Worm (Caenorhabditis elegans): ENCODE measurements around the gene F58H1.3.

F58H1.3 gene

ce11 chrV:11951227-11951626, 17.4 kb downstream of the F58H1.3 start:
- TF ChIP-seq ama-1 (optimal IDR thresholded peaks at IDR 0.05) (no peak), C16A3.4 (tag; optimal IDR thresholded peaks at IDR 0.05) (no peak), efl-1 (optimal IDR thresholded peaks at IDR 0.05) (no peak), efl-1 (GFP tag; optimal IDR thresholded peaks at IDR 0.05 in 1 of 2) (no peak), vab-15 (tag; optimal IDR thresholded peaks at IDR 0.05) (no peak), lin-35 (GFP tag; optimal IDR thresholded peaks at IDR 0.05) (no peak), zag-1 (tag; optimal IDR thresholded peaks at IDR 0.05) (no peak), ceh-82 (tag; optimal IDR thresholded peaks at IDR 0.05) (no peak), F16B12.6 (tag; optimal IDR thresholded peaks at IDR 0.05) (no peak), pqm-1 (tag; optimal IDR thresholded peaks at IDR 0.05) (no peak), nhr-11 (tag; optimal IDR thresholded peaks at IDR 0.05) (no peak), zip-4 (GFP tag; optimal IDR thresholded peaks at IDR 0.05) (no peak), fkh-4 (tag; optimal IDR thresholded peaks at IDR 0.05; ENCODE audit: borderline replicate concordance) (no peak), nhr-84 (tag; optimal IDR thresholded peaks at IDR 0.05) (no peak), snu-23 (GFP tag; optimal IDR thresholded peaks at IDR 0.05) (no peak), ceh-90 (tag; optimal IDR thresholded peaks at IDR 0.05) (no peak), lin-15B (tag; optimal IDR thresholded peaks at IDR 0.05) (no peak), aly-2 (tag; optimal IDR thresholded peaks at IDR 0.05) (no peak), mdl-1 (tag; optimal IDR thresholded peaks at IDR 0.05) (no peak), alr-1 (tag; optimal IDR thresholded peaks at IDR 0.05; ENCODE audit: borderline replicate concordance) (no peak)

ce11 chrV:11952854-11953447, 19.2 kb downstream of the F58H1.3 start:
- TF ChIP-seq nhr-71 (tag; optimal IDR thresholded peaks at IDR 0.05) (no peak), lin-13 (GFP tag; optimal IDR thresholded peaks at IDR 0.05) (no peak), pqm-1 (tag; optimal IDR thresholded peaks at IDR 0.05) (no peak), unc-86 (tag; optimal IDR thresholded peaks at IDR 0.05) (no peak), snu-23 (GFP tag; optimal IDR thresholded peaks at IDR 0.05) (no peak), nhr-85 (tag) (peak; percentile 25), lsy-2 (tag; optimal IDR thresholded peaks at IDR 0.05) (no peak), fkh-8 (tag; optimal IDR thresholded peaks at IDR 0.05) (no peak), pax-3 (tag; optimal IDR thresholded peaks at IDR 0.05) (no peak)

- TF ChIP-seq fkh-10 (GFP tag; optimal IDR thresholded peaks at IDR 0.05) (peak; percentile 58), ces-1 (GFP tag; optimal IDR thresholded peaks at IDR 0.05) (peak; percentile 77), lin-14 (GFP tag; optimal IDR thresholded peaks at IDR 0.05) (peak; percentile 79), efl-3 (GFP tag; optimal IDR thresholded peaks at IDR 0.05) (no peak), tlp-1 (tag; optimal IDR thresholded peaks at IDR 0.05) (no peak)
These were observed 19.8 kb downstream of the F58H1.3 start for ce11 chrV:11953621-11954020.

- TF ChIP-seq blmp-1 (tag; optimal IDR thresholded peaks at IDR 0.05) (no peak), mdl-1 (tag; optimal IDR thresholded peaks at IDR 0.05) (no peak), nhr-77 (tag; optimal IDR thresholded peaks at IDR 0.05) (no peak), ceh-8 (GFP tag; optimal IDR thresholded peaks at IDR 0.05) (no peak), unc-98 (GFP tag; IDR thresholded peaks at IDR 0.05) (no peak), xbp-1 (tag; optimal IDR thresholded peaks at IDR 0.05) (no peak), lin-39 (tag; optimal IDR thresholded peaks at IDR 0.05) (no peak), sptf-1 (tag; optimal IDR thresholded peaks at IDR 0.05) (no peak), lir-3 (tag; optimal IDR thresholded peaks at IDR 0.05; ENCODE audit: poor library complexity) (no peak), ztf-11 (tag; optimal IDR thresholded peaks at IDR 0.05) (no peak), jun-1 (tag; optimal IDR thresholded peaks at IDR 0.05) (no peak), nhr-84 (tag; optimal IDR thresholded peaks at IDR 0.05) (no peak), efl-1 (optimal IDR thresholded peaks at IDR 0.05) (no peak), efl-1 (GFP tag; optimal IDR thresholded peaks at IDR 0.05 in 1 of 2) (no peak), ztf-4 (tag; optimal IDR thresholded peaks at IDR 0.05) (no peak), C04F5.9 (tag; optimal IDR thresholded peaks at IDR 0.05) (no peak), C34B4.2 (tag; optimal IDR thresholded peaks at IDR 0.05) (no peak), efl-3 (GFP tag; optimal IDR thresholded peaks at IDR 0.05) (no peak), Y116A8C.19 (tag; optimal IDR thresholded peaks at IDR 0.05; ENCODE audit: borderline replicate concordance) (no peak), nhr-19 (GFP tag; conservative IDR thresholded peaks at IDR 0.05) (no peak)
These were observed 21.8 kb downstream of the F58H1.3 start for ce11 chrV:11955617-11956016.

Data from whole organism, L1 larva.